Worm (Caenorhabditis elegans) whole organism, L2 larva: ENCODE data around the gene math-15.

Source experiments
- F13H6.1 ChIP-seq: sonication (generic microtip); optimal IDR thresholded peaks from 2 replicates; lab custom pipeline; 2016; ENCODE audit warnings: missing genetic modification characterization, missing compliant biosample characterization
- ceh-16 ChIP-seq: fragments of 150-350 bp; optimal IDR thresholded peaks from 2 replicates; lab custom pipeline; 2014; ENCODE audit warnings: missing biosample characterization, missing genetic modification characterization
- elt-1 ChIP-seq: fragments of 150-350 bp; optimal IDR thresholded peaks from 2 replicates; lab custom pipeline; 2014; ENCODE audit warnings: missing biosample characterization, missing genetic modification characterization
- gmeb-1 ChIP-seq: fragments of 150-350 bp; optimal IDR thresholded peaks from 2 replicates; lab custom pipeline; 2014; ENCODE audit warnings: missing biosample characterization, missing genetic modification characterization
- nhr-129 ChIP-seq: fragments of 150-350 bp; optimal IDR thresholded peaks from 2 replicates; lab custom pipeline; 2014; ENCODE audit warnings: missing biosample characterization, missing genetic modification characterization
- nhr-25 ChIP-seq: fragments of 150-350 bp; sonication (generic microtip); optimal IDR thresholded peaks from 3 replicates; lab custom pipeline; 2014; ENCODE audit warnings: missing biosample characterization, missing genetic modification characterization
- sma-3 ChIP-seq: sonication (generic microtip); optimal IDR thresholded peaks from 2 replicates; lab custom pipeline; 2016; ENCODE audit warnings: missing genetic modification reagents, missing genetic modification characterization, missing compliant biosample characterization

- TF ChIP-seq F13H6.1 (tag; lab: Kevin White, UChicago) = no peak
- TF ChIP-seq elt-1 (tag; lab: Kevin White, UChicago) = no peak
- TF ChIP-seq ceh-16 (tag; lab: Kevin White, UChicago) = no peak
- no peak for TF ChIP-seq gmeb-1 (tag; lab: Kevin White, UChicago)
- no peak for TF ChIP-seq nhr-25
- no peak for TF ChIP-seq nhr-129
- no peak for TF ChIP-seq sma-3 (GFP tag; lab: Kevin White, UChicago)
These were observed 15.9 kb upstream of the math-15 start, which contains the start of gene fbxb-96 for ce11 chrII:1850299-1850698.
